Worm (Caenorhabditis elegans): ENCODE results near the gene C06C6.8.

- TF ChIP-seq hlh-6 (tag; optimal IDR thresholded peaks at IDR 0.05) (no peak), pha-2 (tag; optimal IDR thresholded peaks at IDR 0.05) (no peak), nfya-1 (tag; optimal IDR thresholded peaks at IDR 0.05) (no peak), hlh-30 (tag; optimal IDR thresholded peaks at IDR 0.05; ENCODE audit: insufficient read depth) (no peak)
Observed at ce11 chrV:15957098-15957497, 39.8 kb upstream of the C06C6.8 start, which contains the start of gene F36G9.3.

All from whole organism, late embryonic.